Fruit fly (Drosophila melanogaster) whole organism: ENCODE results near the gene CG3726.

Source experiments
- CG8478 ChIP-seq: fragments of >200 bp; optimal IDR thresholded peaks from 2 replicates; lab custom pipeline; 2018; ENCODE audit warnings: inconsistent platforms
- Dll ChIP-seq: fragments of >200 bp; optimal IDR thresholded peaks from 2 replicates; lab custom pipeline; 2017
- psq ChIP-seq: fragments of >200 bp; optimal IDR thresholded peaks from 2 replicates; lab custom pipeline; 2017
- usp ChIP-seq: fragments of >200 bp; optimal IDR thresholded peaks from 2 replicates; lab custom pipeline; 2017; ENCODE audit warnings: missing biosample characterization, missing genetic modification characterization, mixed read lengths

dm6 chrX:5904377-5905085 lies 12.4 kb upstream of the CG3726 start:
- TF ChIP-seq CG8478 (lab: Kevin White, UChicago) (no peak), psq (lab: Kevin White, UChicago) (no peak), usp (GFP tag; lab: Kevin White, UChicago) (no peak), Dll (lab: Kevin White, UChicago) (no peak)
